Worm (Caenorhabditis elegans) whole organism, mixed stage, embryonic: ENCODE data around the gene dnj-10.

Experiments used
- M03D4.4 ChIP-seq: sonication (generic microtip); optimal IDR thresholded peaks from 2 replicates; lab custom pipeline; 2017; ENCODE audit warnings: mild to moderate bottlenecking, missing genetic modification characterization, missing compliant biosample characterization
- bed-3 ChIP-seq: fragments of 200-800 bp; sonication (Bioruptor generic); optimal IDR thresholded peaks from 3 replicates; lab custom pipeline; 2018; ENCODE audit warnings: mild to moderate bottlenecking, missing genetic modification characterization, moderate library complexity, missing compliant biosample characterization
- ceh-39 ChIP-seq: fragments of 150-350 bp; optimal IDR thresholded peaks from 2 replicates; lab custom pipeline; 2014; ENCODE audit warnings: missing biosample characterization, missing genetic modification characterization
- ceh-43 ChIP-seq: fragments of 200-800 bp; sonication (Bioruptor generic); optimal IDR thresholded peaks from 2 replicates; lab custom pipeline; 2018; ENCODE audit warnings: mild to moderate bottlenecking, missing genetic modification characterization, moderate library complexity, missing compliant biosample characterization
- ceh-83 ChIP-seq: fragments of 200-800 bp; sonication (Bioruptor generic); optimal IDR thresholded peaks from 2 replicates; lab custom pipeline; 2018; ENCODE audit warnings: mild to moderate bottlenecking, missing genetic modification characterization, missing compliant biosample characterization
- ces-1 ChIP-seq: fragments of 150-350 bp; optimal IDR thresholded peaks from 2 replicates; lab custom pipeline; 2014; ENCODE audit warnings: missing biosample characterization, missing genetic modification reagents, missing genetic modification characterization
- cnd-1 ChIP-seq: fragments of 200-800 bp; sonication (Bioruptor generic); optimal IDR thresholded peaks from 2 replicates; lab custom pipeline; 2018; ENCODE audit warnings: mild to moderate bottlenecking, missing genetic modification characterization, missing compliant biosample characterization
- drap-1 ChIP-seq: fragments of 200-800 bp; sonication (Bioruptor generic); optimal IDR thresholded peaks from 3 replicates; lab custom pipeline; 2018; ENCODE audit warnings: mild to moderate bottlenecking, missing genetic modification characterization, missing compliant biosample characterization
- elt-1 ChIP-seq: sonication (generic microtip); optimal IDR thresholded peaks from 2 replicates; lab custom pipeline; 2017; ENCODE audit warnings: missing genetic modification characterization, mild to moderate bottlenecking, missing compliant biosample characterization, antibody characterized with exemption, moderate library complexity, borderline replicate concordance; ENCODE audit not compliant: insufficient read depth
- elt-3 ChIP-seq: fragments of 150-350 bp; optimal IDR thresholded peaks from 2 replicates; lab custom pipeline; 2014; ENCODE audit warnings: missing biosample characterization, missing genetic modification characterization
- flh-1 ChIP-seq: fragments of 200-800 bp; sonication (Bioruptor generic); optimal IDR thresholded peaks from 2 replicates; lab custom pipeline; 2018; ENCODE audit warnings: mild to moderate bottlenecking, missing genetic modification characterization, moderate library complexity, missing compliant biosample characterization
- ham-2 ChIP-seq: fragments of 200-800 bp; sonication (Bioruptor generic); optimal IDR thresholded peaks from 2 replicates; lab custom pipeline; 2018; ENCODE audit warnings: mild to moderate bottlenecking, missing genetic modification characterization, missing compliant biosample characterization
- hlh-1 ChIP-seq: fragments of 150-350 bp; optimal IDR thresholded peaks from 2 replicates; lab custom pipeline; 2014; ENCODE audit warnings: missing biosample characterization, missing genetic modification reagents, missing genetic modification characterization
- lin-13 ChIP-seq: fragments of 150-350 bp; optimal IDR thresholded peaks from 2 replicates; lab custom pipeline; 2014; ENCODE audit warnings: missing biosample characterization, missing genetic modification characterization
- lin-32 ChIP-seq: fragments of 200-800 bp; sonication (Bioruptor generic); optimal IDR thresholded peaks from 2 replicates; lab custom pipeline; 2018; ENCODE audit warnings: mild to moderate bottlenecking, missing genetic modification characterization, missing compliant biosample characterization
- lsy-2 ChIP-seq: fragments of 150-350 bp; optimal IDR thresholded peaks from 2 replicates; lab custom pipeline; 2014; ENCODE audit warnings: missing biosample characterization, missing genetic modification characterization
- mab-5 ChIP-seq: fragments of 150-350 bp; optimal IDR thresholded peaks from 2 replicates; lab custom pipeline; 2014; ENCODE audit warnings: missing biosample characterization, missing genetic modification characterization
- mep-1 ChIP-seq: fragments of 150-350 bp; optimal IDR thresholded peaks from 2 replicates; lab custom pipeline; 2017; ENCODE audit warnings: missing biosample characterization, missing genetic modification reagents, missing genetic modification characterization, inconsistent platforms
- mls-2 ChIP-seq: sonication (generic microtip); optimal IDR thresholded peaks from 2 replicates; lab custom pipeline; 2016; ENCODE audit warnings: mild to moderate bottlenecking, missing genetic modification characterization, moderate library complexity, missing compliant biosample characterization
- nhr-12 ChIP-seq: fragments of 150-350 bp; optimal IDR thresholded peaks from 2 replicates; lab custom pipeline; 2014; ENCODE audit warnings: missing biosample characterization, missing genetic modification characterization
- nhr-2 ChIP-seq: fragments of 150-350 bp; optimal IDR thresholded peaks from 2 replicates; lab custom pipeline; 2014; ENCODE audit warnings: missing biosample characterization, missing genetic modification characterization
- nhr-237 ChIP-seq: fragments of 150-350 bp; optimal IDR thresholded peaks from 2 replicates; lab custom pipeline; 2014; ENCODE audit warnings: missing biosample characterization, missing genetic modification characterization
- nhr-28 ChIP-seq: fragments of 150-350 bp; optimal IDR thresholded peaks from 2 replicates; lab custom pipeline; 2014; ENCODE audit warnings: missing biosample characterization, missing genetic modification characterization
- nhr-76 ChIP-seq: sonication (generic microtip); optimal IDR thresholded peaks from 2 replicates; lab custom pipeline; 2017; ENCODE audit warnings: missing biosample characterization, missing genetic modification characterization
- pha-4 ChIP-seq: fragments of 150-350 bp; optimal IDR thresholded peaks from 2 replicates; lab custom pipeline; 2018; ENCODE audit warnings: missing biosample characterization, missing genetic modification reagents, missing genetic modification characterization
- sem-2 ChIP-seq: fragments of 200-800 bp; sonication (Bioruptor generic); optimal IDR thresholded peaks from 2 replicates; lab custom pipeline; 2018; ENCODE audit warnings: mild to moderate bottlenecking, missing genetic modification characterization, missing compliant biosample characterization
- snpc-4 ChIP-seq: fragments of 150-350 bp; optimal IDR thresholded peaks from 2 replicates; lab custom pipeline; 2014; ENCODE audit warnings: missing biosample characterization, missing genetic modification characterization
- tbx-8 ChIP-seq: fragments of 200-800 bp; sonication (Bioruptor generic); optimal IDR thresholded peaks from 2 replicates; lab custom pipeline; 2018; ENCODE audit warnings: mild to moderate bottlenecking, missing genetic modification characterization, moderate library complexity, missing compliant biosample characterization
- unc-120 ChIP-seq: sonication (generic microtip); optimal IDR thresholded peaks from 2 replicates; lab custom pipeline; 2017; ENCODE audit warnings: missing genetic modification characterization, missing compliant biosample characterization; ENCODE audit not compliant: poor library complexity, severe bottlenecking
- unc-39 ChIP-seq: fragments of 150-350 bp; optimal IDR thresholded peaks from 2 replicates; lab custom pipeline; 2014; ENCODE audit warnings: missing biosample characterization, missing genetic modification characterization
- unc-62 ChIP-seq: fragments of 150-350 bp; optimal IDR thresholded peaks from 2 replicates; lab custom pipeline; 2014; ENCODE audit warnings: missing biosample characterization, missing genetic modification reagents, missing genetic modification characterization
- zip-8 ChIP-seq: fragments of 150-350 bp; optimal IDR thresholded peaks from 2 replicates; lab custom pipeline; 2014; ENCODE audit warnings: missing biosample characterization, missing genetic modification characterization
- ztf-11 ChIP-seq: fragments of 150-350 bp; optimal IDR thresholded peaks from 2 replicates; lab custom pipeline; 2014; ENCODE audit warnings: missing biosample characterization, missing genetic modification characterization

dnj-10 gene

DNA sequence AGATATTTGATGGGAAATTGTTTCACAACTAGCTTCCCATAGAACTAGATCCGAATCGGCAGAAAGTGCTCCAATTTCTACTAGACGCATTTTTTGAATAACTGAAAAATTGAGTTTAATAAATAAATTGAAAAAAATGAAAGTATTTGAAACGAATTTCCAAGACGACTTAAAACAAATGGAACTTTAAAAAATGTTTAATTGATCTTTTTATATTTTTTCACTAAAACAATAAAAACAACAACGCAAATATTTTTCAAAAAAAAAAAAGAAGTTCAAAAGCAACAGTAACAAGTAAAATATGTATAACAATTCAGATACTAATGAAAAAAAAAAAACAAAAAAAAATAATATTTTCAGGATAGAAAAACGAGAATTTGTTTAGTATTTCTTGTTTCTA lies 21.3 kb upstream of the dnj-10 start, which contains the start of gene C06E1.9:
C06E1.9 (minus strand) TSS at position 101 of the 400 bp plus-strand sequence.
- TF ChIP-seq nhr-2 (no peak), unc-120 (no peak), hlh-1 (tag; lab: Kevin White, UChicago) (no peak), nhr-12 (tag; lab: Kevin White, UChicago) (no peak), nhr-28 (tag; lab: Kevin White, UChicago) (no peak), tbx-8 (GFP tag; lab: Kevin White, UChicago) (no peak), unc-39 (tag; lab: Kevin White, UChicago) (no peak), snpc-4 (tag; lab: Kevin White, UChicago) (no peak), lin-32 (GFP tag; lab: Kevin White, UChicago) (no peak), bed-3 (GFP tag; lab: Kevin White, UChicago) (no peak), ham-2 (no peak), flh-1 (GFP tag; lab: Kevin White, UChicago) (no peak), zip-8 (no peak)
- TF ChIP-seq, all 35 proteins: peak for 0

- TF ChIP-seq drap-1 (GFP tag; lab: Kevin White, UChicago) (no peak), ceh-83 (GFP tag; lab: Kevin White, UChicago) (no peak), unc-120 (no peak), sem-2 (GFP tag; lab: Kevin White, UChicago) (no peak), lsy-2 (tag; lab: Kevin White, UChicago) (no peak), nhr-12 (tag; lab: Kevin White, UChicago) (no peak), M03D4.4 (tag; lab: Kevin White, UChicago) (no peak)
- TF ChIP-seq, all 35 proteins: peak for 0
Observed at ce11 chrIII:8611282-8611681, 19.7 kb upstream of the dnj-10 start.

- TF ChIP-seq hlh-1 (tag; lab: Kevin White, UChicago) = no peak
Observed at ce11 chrIII:8613573-8613972, 17.4 kb upstream of the dnj-10 start.

ce11 chrIII:8614490-8614889 lies 16.5 kb upstream of the dnj-10 start, which contains the start of gene rha-2:
TSS of gene rha-2 (minus strand) at chrIII:8614569.
- no peak for TF ChIP-seq unc-39 (tag; lab: Kevin White, UChicago)
- TF ChIP-seq ces-1 (GFP tag; lab: Kevin White, UChicago) = peak; percentile 83
- TF ChIP-seq mep-1 (tag; lab: Kevin White, UChicago) = no peak
- TF ChIP-seq nhr-237 = peak; percentile 23
- TF ChIP-seq lsy-2 (tag; lab: Kevin White, UChicago) = peak; percentile 48

DNA sequence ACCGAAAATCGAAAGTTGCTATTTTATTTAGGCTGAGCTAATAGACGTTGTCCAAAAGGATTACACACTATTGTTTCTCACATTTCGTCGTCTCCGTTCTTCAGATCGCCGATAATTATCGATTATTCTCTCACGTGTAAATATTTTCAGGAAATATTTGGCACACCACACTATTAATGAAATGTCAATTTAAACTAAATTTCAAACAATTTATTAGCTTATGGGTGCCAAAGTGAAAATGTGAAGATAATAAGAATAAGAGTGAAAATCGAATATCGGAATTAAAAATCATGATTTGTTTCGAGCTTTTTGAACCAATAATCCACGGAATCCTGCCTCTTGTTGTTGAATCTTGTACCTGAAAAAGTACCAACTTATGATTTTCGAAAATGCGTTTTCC lies 14.4 kb upstream of the dnj-10 start, which contains the start of gene C06E1.11:
C06E1.11 (minus strand) TSS at position 101 of the 400 bp plus-strand sequence.
- no peak for TF ChIP-seq nhr-237
- TF ChIP-seq nhr-12 (tag; lab: Kevin White, UChicago) = no peak
- TF ChIP-seq bed-3 (GFP tag; lab: Kevin White, UChicago) = no peak
- TF ChIP-seq mab-5 (tag; lab: Kevin White, UChicago) = no peak
- TF ChIP-seq nhr-28 (tag; lab: Kevin White, UChicago) = no peak
- TF ChIP-seq elt-3 = no peak
- no peak for TF ChIP-seq tbx-8 (GFP tag; lab: Kevin White, UChicago)
- no peak for TF ChIP-seq lsy-2 (tag; lab: Kevin White, UChicago)
- no peak for TF ChIP-seq sem-2 (GFP tag; lab: Kevin White, UChicago)
- no peak for TF ChIP-seq mls-2 (tag; lab: Kevin White, UChicago)
- no peak for TF ChIP-seq lin-32 (GFP tag; lab: Kevin White, UChicago)
- TF ChIP-seq ztf-11 = no peak
- no peak for TF ChIP-seq ceh-83 (GFP tag; lab: Kevin White, UChicago)
- TF ChIP-seq elt-1 (tag; lab: Kevin White, UChicago) = no peak
- TF ChIP-seq ceh-43 (GFP tag; lab: Kevin White, UChicago) = no peak
- TF ChIP-seq pha-4 (tag; lab: Kevin White, UChicago) = no peak
- no peak for TF ChIP-seq lin-13
- TF ChIP-seq hlh-1 (tag; lab: Kevin White, UChicago) = no peak

DNA sequence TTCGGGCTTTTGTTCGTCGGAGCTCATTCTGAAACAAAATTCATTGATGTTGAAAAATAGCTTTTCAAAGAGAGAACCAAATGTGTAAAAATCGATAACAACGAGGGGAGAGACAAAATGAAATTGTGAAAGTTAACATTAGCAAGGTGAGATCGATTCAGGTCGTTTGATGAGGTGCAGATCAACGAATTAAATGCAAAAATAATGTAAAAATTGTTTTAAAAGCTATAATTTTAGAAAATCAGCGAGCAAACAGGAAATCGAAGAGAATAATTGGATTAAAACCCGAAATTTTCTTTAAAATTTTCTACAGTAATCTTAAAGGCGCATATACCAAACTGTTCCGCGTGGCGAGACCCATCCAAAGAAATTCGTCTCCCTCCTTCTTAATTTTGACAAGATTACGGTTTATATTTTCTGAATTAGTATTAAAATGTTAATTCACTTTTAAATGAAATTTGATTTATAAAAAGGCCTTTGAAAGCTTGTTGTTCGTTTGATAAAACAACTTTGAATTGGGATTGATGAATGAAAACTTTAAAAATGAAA lies 12.5 kb upstream of the dnj-10 start, which contains the start of gene C13G5.2:
C13G5.2 (minus strand) TSS at position 51 of the 549 bp plus-strand sequence.
- TF ChIP-seq flh-1 (GFP tag; lab: Kevin White, UChicago) (no peak), unc-62 (no peak), ceh-39 (tag; lab: Kevin White, UChicago) (no peak), tbx-8 (GFP tag; lab: Kevin White, UChicago) (no peak), nhr-76 (tag; lab: Kevin White, UChicago) (no peak), lsy-2 (tag; lab: Kevin White, UChicago) (no peak), lin-32 (GFP tag; lab: Kevin White, UChicago) (no peak), mls-2 (tag; lab: Kevin White, UChicago) (no peak), cnd-1 (no peak)
- TF ChIP-seq, all 35 proteins: peak for 0
